Fruit fly (Drosophila melanogaster): ENCODE measurements around the gene IFT46.
A peak's percentile ranks its signal among the peaks of the same experiment; 100 is the strongest.

IFT46 gene

dm6 chr2L:18626987-18627386 is 11.1 kb upstream of the IFT46 start:
- TF ChIP-seq sage (GFP tag; optimal IDR thresholded peaks at IDR 0.05) (peak; percentile 61), Rel (GFP tag; optimal IDR thresholded peaks at IDR 0.05) (peak; percentile 37), Rel (tag; optimal IDR thresholded peaks at IDR 0.05) (peak; percentile 61), psq (GFP tag; optimal IDR thresholded peaks at IDR 0.05) (peak; percentile 67), Hr83 (GFP tag; optimal IDR thresholded peaks at IDR 0.05; ENCODE audit: poor library complexity, severe bottlenecking) (peak; percentile 95), Sp1 (GFP tag; optimal IDR thresholded peaks at IDR 0.05) (peak; percentile 69), CG32264 (GFP tag; optimal IDR thresholded peaks at IDR 0.05) (peak; percentile 78), fru (GFP tag; optimal IDR thresholded peaks at IDR 0.05) (peak; percentile 79), brk (GFP tag; optimal IDR thresholded peaks at IDR 0.05) (peak; percentile 87), GATAd (GFP tag; optimal IDR thresholded peaks at IDR 0.05) (no peak), dsf (GFP tag; optimal IDR thresholded peaks at IDR 0.05; ENCODE audit: borderline replicate concordance) (peak; percentile 46), rgr (GFP tag; optimal IDR thresholded peaks at IDR 0.05) (peak; percentile 92), Dfd (GFP tag; optimal IDR thresholded peaks at IDR 0.05) (no peak), ey (GFP tag; optimal IDR thresholded peaks at IDR 0.05) (peak; percentile 63), Abd-B (GFP tag; optimal IDR thresholded peaks at IDR 0.05) (no peak), CrebA (GFP tag; optimal IDR thresholded peaks at IDR 0.05; ENCODE audit: borderline replicate concordance) (peak; percentile 69), jim (GFP tag; optimal IDR thresholded peaks at IDR 0.05) (peak; percentile 82), tai (GFP tag; optimal IDR thresholded peaks at IDR 0.05) (peak; percentile 84), Mio (GFP tag; optimal IDR thresholded peaks at IDR 0.05) (no peak), dl (GFP tag; optimal IDR thresholded peaks at IDR 0.05; ENCODE audit: insufficient read depth in 1 of 2, partially characterized antibody in 2 of 2) (no peak), br (GFP tag; optimal IDR thresholded peaks at IDR 0.05) (peak; percentile 84), pan (optimal IDR thresholded peaks at IDR 0.05) (no peak), sv (GFP tag; optimal IDR thresholded peaks at IDR 0.05) (peak; percentile 72), Hnf4 (GFP tag; optimal IDR thresholded peaks at IDR 0.05) (peak; percentile 90), Dif (GFP tag; optimal IDR thresholded peaks at IDR 0.05; ENCODE audit: partially characterized antibody) (no peak), CG9705 (GFP tag; optimal IDR thresholded peaks at IDR 0.05) (peak; percentile 14), Hr78 (GFP tag; optimal IDR thresholded peaks at IDR 0.05) (no peak), HLH106 (tag; optimal IDR thresholded peaks at IDR 0.05) (peak; percentile 45), lola (GFP tag; optimal IDR thresholded peaks at IDR 0.05) (no peak), usp (GFP tag; optimal IDR thresholded peaks at IDR 0.05) (no peak), Vsx2 (GFP tag; optimal IDR thresholded peaks at IDR 0.05; ENCODE audit: partially characterized antibody) (no peak), h (GFP tag; optimal IDR thresholded peaks at IDR 0.05) (peak; percentile 92), N (GFP tag; optimal IDR thresholded peaks at IDR 0.05) (no peak), dmrt93B (GFP tag; optimal IDR thresholded peaks at IDR 0.05) (peak; percentile 38), OdsH (GFP tag; optimal IDR thresholded peaks at IDR 0.05) (peak; percentile 91), foxo (GFP tag; optimal IDR thresholded peaks at IDR 0.05) (peak; percentile 26 to 76), Myc (optimal IDR thresholded peaks at IDR 0.05) (no peak), Jra (GFP tag; optimal IDR thresholded peaks at IDR 0.05) (peak; percentile 78), woc (GFP tag; optimal IDR thresholded peaks at IDR 0.05) (peak; percentile 10)

dm6 chr2L:18625470-18625869 is 9.6 kb upstream of the IFT46 start:
- TF ChIP-seq Sp1 (GFP tag; optimal IDR thresholded peaks at IDR 0.05) (no peak), jim (GFP tag; optimal IDR thresholded peaks at IDR 0.05) (no peak), sv (GFP tag; optimal IDR thresholded peaks at IDR 0.05) (no peak)

- TF ChIP-seq fru (GFP tag; optimal IDR thresholded peaks at IDR 0.05), result peak; percentile 15
- TF ChIP-seq h (GFP tag; optimal IDR thresholded peaks at IDR 0.05), result peak; percentile 38
- peak; percentile 78 for TF ChIP-seq Hr83 (GFP tag; optimal IDR thresholded peaks at IDR 0.05; ENCODE audit: poor library complexity, severe bottlenecking)
- no peak for TF ChIP-seq HLH106 (tag; optimal IDR thresholded peaks at IDR 0.05)
- TF ChIP-seq dl (GFP tag; optimal IDR thresholded peaks at IDR 0.05; ENCODE audit: insufficient read depth in 1 of 2, partially characterized antibody in 2 of 2), result no peak
- no peak for TF ChIP-seq GATAd (GFP tag; optimal IDR thresholded peaks at IDR 0.05)
- TF ChIP-seq rgr (GFP tag; optimal IDR thresholded peaks at IDR 0.05), result peak; percentile 39
- TF ChIP-seq tai (GFP tag; optimal IDR thresholded peaks at IDR 0.05), result peak; percentile 34
- peak; percentile 10 for TF ChIP-seq Hnf4 (GFP tag; optimal IDR thresholded peaks at IDR 0.05)
These were observed 9.1 kb upstream of the IFT46 start for dm6 chr2L:18625009-18625408.

Measured in whole organism, wandering third instar larva.